Worm (Caenorhabditis elegans): ENCODE results near the gene snt-2.

Gene snt-2

DNA sequence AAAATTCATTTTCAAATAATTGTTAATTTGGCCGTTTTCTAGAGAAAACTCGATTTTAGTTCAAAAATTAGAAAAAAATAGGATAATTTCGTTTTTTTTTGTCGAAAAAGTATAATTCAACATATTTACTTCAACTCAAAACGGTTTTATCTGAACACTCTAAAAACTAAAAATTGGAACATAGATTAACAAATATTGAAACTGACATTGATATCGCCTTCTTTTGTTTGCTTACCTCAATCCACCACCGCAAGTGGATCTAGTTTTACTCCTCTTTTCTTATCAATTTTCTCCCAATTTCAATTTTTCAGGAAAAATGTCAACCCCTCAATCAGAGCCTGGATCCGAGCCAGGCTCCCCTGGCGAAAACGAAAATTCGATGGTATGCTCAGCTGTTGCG is 28.6 kb downstream of the snt-2 start, which contains the start of gene ptl-1:
Gene ptl-1, plus strand, starts transcription at position 301 of the 400 bp plus-strand sequence.
- no peak for TF ChIP-seq cog-1 (tag; optimal IDR thresholded peaks at IDR 0.05)
- TF ChIP-seq flt-1 (GFP tag; IDR thresholded peaks at IDR 0.05): no peak
- TF ChIP-seq med-1 (GFP tag; optimal IDR thresholded peaks at IDR 0.05; ENCODE audit: insufficient read depth): no peak

DNA sequence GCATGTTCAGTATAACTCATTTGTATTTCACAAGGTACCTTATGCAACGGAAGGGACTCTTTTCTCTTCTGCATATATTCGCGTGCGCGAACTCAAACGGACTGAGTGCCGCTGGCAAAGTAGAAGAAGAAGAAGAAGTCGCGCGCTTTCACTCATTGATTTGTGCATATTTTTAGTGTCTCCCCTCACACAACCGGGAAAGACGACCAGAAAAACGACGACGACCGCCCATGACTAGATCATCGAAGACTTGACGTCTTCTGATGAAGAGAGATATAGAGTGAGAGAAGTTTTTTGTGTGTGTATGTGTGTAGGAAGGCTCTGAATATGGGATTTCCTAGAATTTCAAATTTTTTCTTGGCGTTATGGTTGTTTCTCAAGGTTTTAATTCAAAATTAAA is 29.1 kb downstream of the snt-2 start:
- TF ChIP-seq med-1 (GFP tag; optimal IDR thresholded peaks at IDR 0.05; ENCODE audit: insufficient read depth) (no peak), klf-2 (GFP tag; conservative IDR thresholded peaks at IDR 0.05) (no peak), flt-1 (GFP tag; IDR thresholded peaks at IDR 0.05) (no peak), cog-1 (tag; optimal IDR thresholded peaks at IDR 0.05) (no peak), ztf-29 (GFP tag; IDR thresholded peaks at IDR 0.05) (no peak), T22C8.4 (GFP tag; IDR thresholded peaks at IDR 0.05) (no peak), ztf-23 (GFP tag; IDR thresholded peaks at IDR 0.05) (no peak), ref-1 (GFP tag; conservative IDR thresholded peaks at IDR 0.05) (no peak), tab-1 (GFP tag; IDR thresholded peaks at IDR 0.05) (no peak)

DNA sequence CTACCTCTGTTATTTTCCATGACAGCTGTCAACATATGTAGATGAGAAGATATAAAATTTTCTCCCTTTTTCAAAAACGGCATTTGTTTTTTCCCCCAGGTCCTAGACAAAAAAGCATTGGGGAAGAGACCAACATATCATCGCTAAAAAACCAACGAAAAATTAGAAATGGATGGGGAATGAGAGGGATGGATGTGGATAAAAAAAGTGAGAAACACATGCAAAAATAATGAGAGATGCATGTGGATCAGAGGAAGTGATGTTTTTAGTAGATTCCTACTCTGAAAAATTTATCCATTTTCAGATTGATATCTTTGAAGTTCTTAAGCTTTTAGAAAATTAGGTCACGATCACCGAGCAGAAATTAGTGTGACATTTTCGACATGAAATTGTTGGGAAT is 31.0 kb downstream of the snt-2 start:
- TF ChIP-seq ref-1 (GFP tag; conservative IDR thresholded peaks at IDR 0.05) (no peak), tab-1 (GFP tag; IDR thresholded peaks at IDR 0.05) (no peak), T22C8.4 (GFP tag; IDR thresholded peaks at IDR 0.05) (no peak), ztf-23 (GFP tag; IDR thresholded peaks at IDR 0.05) (no peak), ztf-29 (GFP tag; IDR thresholded peaks at IDR 0.05) (no peak), cog-1 (tag; optimal IDR thresholded peaks at IDR 0.05) (no peak), med-1 (GFP tag; optimal IDR thresholded peaks at IDR 0.05; ENCODE audit: insufficient read depth) (no peak), klf-2 (GFP tag; conservative IDR thresholded peaks at IDR 0.05) (no peak), flt-1 (GFP tag; IDR thresholded peaks at IDR 0.05) (no peak)

DNA sequence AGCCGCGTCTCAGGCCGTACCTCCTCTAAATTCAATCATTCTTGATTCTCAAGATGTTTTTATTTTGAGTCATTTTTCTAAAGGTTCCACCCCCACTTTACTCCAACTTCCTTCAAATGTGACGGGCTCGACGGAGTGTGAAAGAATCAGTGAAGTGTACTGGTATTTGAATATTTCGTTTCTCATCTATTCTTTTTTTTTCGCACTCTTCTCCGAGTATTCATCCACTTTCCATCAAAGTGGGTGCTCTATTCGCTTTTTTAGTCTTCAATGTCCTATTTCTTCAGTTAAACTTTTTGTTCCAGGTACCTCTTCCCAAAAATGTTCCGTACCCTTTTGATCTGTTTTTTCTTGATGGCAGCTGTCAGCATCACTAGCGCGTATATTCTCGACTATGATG is 32.1 kb downstream of the snt-2 start, which contains the start of gene nlp-52:
Gene nlp-52, plus strand, starts transcription at position 301 of the 400 bp plus-strand sequence.
- TF ChIP-seq klf-2 (GFP tag; conservative IDR thresholded peaks at IDR 0.05): no peak

DNA sequence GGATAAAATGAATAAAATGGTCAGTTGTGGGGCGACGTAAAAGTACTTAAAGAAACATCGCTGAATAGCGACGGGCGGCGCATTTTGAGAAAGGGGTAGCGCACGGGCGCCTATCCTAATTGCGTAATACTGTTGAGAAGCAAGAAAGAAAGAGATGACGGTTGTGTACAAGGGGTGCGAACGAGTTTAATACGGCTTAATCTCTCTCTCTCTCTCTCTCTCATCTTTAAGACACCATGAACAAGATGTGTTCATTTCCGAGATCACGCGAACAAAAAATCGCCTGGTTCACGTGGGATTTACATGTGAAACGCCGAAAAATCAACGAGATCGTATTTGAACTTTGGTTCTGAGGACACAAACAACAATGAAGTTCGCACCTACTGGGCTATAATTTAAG is 33.9 kb downstream of the snt-2 start:
- no peak for TF ChIP-seq ref-1 (GFP tag; conservative IDR thresholded peaks at IDR 0.05)
- TF ChIP-seq flt-1 (GFP tag; IDR thresholded peaks at IDR 0.05): no peak
- no peak for TF ChIP-seq ztf-29 (GFP tag; IDR thresholded peaks at IDR 0.05)
- no peak for TF ChIP-seq klf-2 (GFP tag; conservative IDR thresholded peaks at IDR 0.05)
- no peak for TF ChIP-seq tab-1 (GFP tag; IDR thresholded peaks at IDR 0.05)
- no peak for TF ChIP-seq med-1 (GFP tag; optimal IDR thresholded peaks at IDR 0.05; ENCODE audit: insufficient read depth)
- no peak for TF ChIP-seq ztf-23 (GFP tag; IDR thresholded peaks at IDR 0.05)
- TF ChIP-seq cog-1 (tag; optimal IDR thresholded peaks at IDR 0.05): no peak
- no peak for TF ChIP-seq T22C8.4 (GFP tag; IDR thresholded peaks at IDR 0.05)

DNA sequence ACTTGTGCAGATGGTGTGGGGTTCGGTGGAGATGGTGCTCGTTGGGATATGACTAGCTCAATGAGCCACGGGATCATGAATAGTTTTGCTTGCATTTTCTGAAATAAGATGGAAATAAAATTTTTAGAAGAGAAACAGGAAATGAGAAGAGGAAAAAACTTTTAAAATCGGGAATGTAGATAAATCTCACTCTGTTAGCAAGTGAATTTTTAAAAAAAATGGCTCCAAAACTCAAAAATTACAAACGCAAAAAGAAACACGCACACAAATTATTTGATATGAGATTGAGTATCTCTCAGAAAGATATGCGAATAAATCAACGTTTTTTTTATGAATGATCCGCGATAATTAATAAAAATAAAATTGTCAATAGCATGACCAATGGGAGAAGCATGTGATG is 35.6 kb downstream of the snt-2 start, which contains the start of gene T17H7.7:
Gene T17H7.7, minus strand, starts transcription at position 101 of the 400 bp plus-strand sequence.
- TF ChIP-seq ref-1 (GFP tag; conservative IDR thresholded peaks at IDR 0.05): no peak
- no peak for TF ChIP-seq med-1 (GFP tag; optimal IDR thresholded peaks at IDR 0.05; ENCODE audit: insufficient read depth)
- TF ChIP-seq tab-1 (GFP tag; IDR thresholded peaks at IDR 0.05): no peak
- TF ChIP-seq ztf-23 (GFP tag; IDR thresholded peaks at IDR 0.05): no peak
- no peak for TF ChIP-seq ztf-29 (GFP tag; IDR thresholded peaks at IDR 0.05)
- TF ChIP-seq T22C8.4 (GFP tag; IDR thresholded peaks at IDR 0.05): no peak
- TF ChIP-seq flt-1 (GFP tag; IDR thresholded peaks at IDR 0.05): no peak
- no peak for TF ChIP-seq cog-1 (tag; optimal IDR thresholded peaks at IDR 0.05)
- no peak for TF ChIP-seq klf-2 (GFP tag; conservative IDR thresholded peaks at IDR 0.05)

DNA sequence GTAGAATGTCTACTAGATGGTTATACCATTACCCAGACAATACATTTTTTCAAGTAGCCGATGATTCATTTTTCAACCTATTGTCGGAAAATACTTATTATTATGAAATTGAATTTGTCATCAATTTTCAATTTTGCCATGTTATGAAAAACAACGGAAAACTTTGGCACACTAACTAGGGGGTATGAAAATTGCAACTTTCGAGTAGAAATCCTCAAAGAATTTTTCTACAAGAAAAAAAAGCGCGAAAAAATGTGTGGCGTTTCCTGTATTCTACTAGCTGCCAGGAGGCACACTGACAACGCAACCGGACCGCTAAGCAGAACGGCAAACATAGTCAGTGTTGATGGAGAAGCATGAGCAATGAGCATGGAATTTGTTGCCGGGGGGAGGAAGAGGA is 39.2 kb downstream of the snt-2 start:
- no peak for TF ChIP-seq tab-1 (GFP tag; IDR thresholded peaks at IDR 0.05)
- no peak for TF ChIP-seq ztf-23 (GFP tag; IDR thresholded peaks at IDR 0.05)
- no peak for TF ChIP-seq T22C8.4 (GFP tag; IDR thresholded peaks at IDR 0.05)
- TF ChIP-seq ztf-29 (GFP tag; IDR thresholded peaks at IDR 0.05): no peak
- TF ChIP-seq flt-1 (GFP tag; IDR thresholded peaks at IDR 0.05): no peak
- TF ChIP-seq klf-2 (GFP tag; conservative IDR thresholded peaks at IDR 0.05): no peak
- no peak for TF ChIP-seq cog-1 (tag; optimal IDR thresholded peaks at IDR 0.05)
- no peak for TF ChIP-seq med-1 (GFP tag; optimal IDR thresholded peaks at IDR 0.05; ENCODE audit: insufficient read depth)
- TF ChIP-seq ref-1 (GFP tag; conservative IDR thresholded peaks at IDR 0.05): no peak

DNA sequence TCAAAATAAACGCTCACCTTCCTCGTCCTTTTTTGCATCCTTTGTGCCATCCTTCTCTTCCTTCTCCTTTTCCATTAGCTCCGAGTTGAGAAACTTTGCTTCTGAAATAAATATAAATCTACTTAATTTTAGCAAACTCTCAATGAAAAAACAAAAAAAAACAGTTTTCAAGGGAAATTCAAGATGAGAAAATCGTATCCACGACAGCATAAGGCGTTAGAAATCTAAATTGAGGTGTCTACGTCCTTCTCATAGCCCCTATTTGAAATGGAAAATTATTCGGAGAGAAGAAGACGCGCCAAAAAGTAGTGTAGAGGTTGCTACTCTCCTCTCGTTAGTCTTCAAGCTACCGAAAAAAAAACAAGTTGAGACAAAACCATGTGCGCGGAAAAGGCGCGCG is 41.2 kb downstream of the snt-2 start, which contains the start of gene pat-12:
Gene pat-12, minus strand, starts transcription at position 101 of the 400 bp plus-strand sequence.
- TF ChIP-seq ztf-29 (GFP tag; IDR thresholded peaks at IDR 0.05): no peak
- TF ChIP-seq flt-1 (GFP tag; IDR thresholded peaks at IDR 0.05): no peak
- no peak for TF ChIP-seq klf-2 (GFP tag; conservative IDR thresholded peaks at IDR 0.05)
- no peak for TF ChIP-seq med-1 (GFP tag; optimal IDR thresholded peaks at IDR 0.05; ENCODE audit: insufficient read depth)

DNA sequence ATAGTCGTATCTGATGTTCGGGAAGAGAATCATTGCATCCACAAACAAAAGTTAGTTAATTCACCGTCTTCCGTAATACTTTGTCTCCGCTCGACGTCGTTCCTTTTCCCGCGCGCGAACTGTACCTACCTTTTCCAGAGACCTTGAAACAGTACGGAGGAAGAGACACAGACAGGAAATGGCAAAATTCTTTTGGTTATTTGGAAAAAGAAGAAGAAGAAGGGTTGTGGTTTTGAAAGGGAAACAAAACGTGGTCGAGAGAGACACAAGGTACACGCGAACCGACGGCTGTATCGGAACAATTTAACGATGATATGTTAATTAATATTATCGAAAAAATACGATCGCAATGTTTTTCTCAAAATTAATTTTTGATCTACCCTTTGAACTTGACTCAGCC is 43.5 kb downstream of the snt-2 start:
- TF ChIP-seq ztf-23 (GFP tag; IDR thresholded peaks at IDR 0.05): no peak
- no peak for TF ChIP-seq T22C8.4 (GFP tag; IDR thresholded peaks at IDR 0.05)
- TF ChIP-seq klf-2 (GFP tag; conservative IDR thresholded peaks at IDR 0.05): no peak
- TF ChIP-seq ref-1 (GFP tag; conservative IDR thresholded peaks at IDR 0.05): no peak
- TF ChIP-seq ztf-29 (GFP tag; IDR thresholded peaks at IDR 0.05): no peak
- TF ChIP-seq tab-1 (GFP tag; IDR thresholded peaks at IDR 0.05): no peak
- no peak for TF ChIP-seq med-1 (GFP tag; optimal IDR thresholded peaks at IDR 0.05; ENCODE audit: insufficient read depth)
- no peak for TF ChIP-seq cog-1 (tag; optimal IDR thresholded peaks at IDR 0.05)
- TF ChIP-seq flt-1 (GFP tag; IDR thresholded peaks at IDR 0.05): no peak

DNA sequence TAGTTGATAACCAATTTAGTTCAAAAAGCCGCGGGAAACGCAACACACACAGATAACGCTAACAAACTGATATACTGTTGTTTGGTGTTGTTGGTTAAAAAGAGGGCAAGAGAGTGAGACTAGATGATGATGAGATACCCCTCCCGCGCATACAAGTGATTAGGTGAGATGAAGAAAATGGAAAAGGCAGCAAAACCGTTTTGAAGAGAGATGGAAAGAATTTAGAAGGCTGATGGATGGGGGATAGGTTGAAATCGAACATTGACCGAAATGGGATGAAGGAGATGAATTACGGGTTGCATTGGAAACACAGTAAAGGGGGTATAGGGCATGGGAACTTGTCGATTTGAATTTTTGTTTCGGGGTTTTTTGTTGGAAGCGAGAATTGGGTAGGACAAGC is 44.8 kb downstream of the snt-2 start:
- TF ChIP-seq tab-1 (GFP tag; IDR thresholded peaks at IDR 0.05): no peak
- TF ChIP-seq T22C8.4 (GFP tag; IDR thresholded peaks at IDR 0.05): no peak
- no peak for TF ChIP-seq ztf-29 (GFP tag; IDR thresholded peaks at IDR 0.05)
- no peak for TF ChIP-seq flt-1 (GFP tag; IDR thresholded peaks at IDR 0.05)

DNA sequence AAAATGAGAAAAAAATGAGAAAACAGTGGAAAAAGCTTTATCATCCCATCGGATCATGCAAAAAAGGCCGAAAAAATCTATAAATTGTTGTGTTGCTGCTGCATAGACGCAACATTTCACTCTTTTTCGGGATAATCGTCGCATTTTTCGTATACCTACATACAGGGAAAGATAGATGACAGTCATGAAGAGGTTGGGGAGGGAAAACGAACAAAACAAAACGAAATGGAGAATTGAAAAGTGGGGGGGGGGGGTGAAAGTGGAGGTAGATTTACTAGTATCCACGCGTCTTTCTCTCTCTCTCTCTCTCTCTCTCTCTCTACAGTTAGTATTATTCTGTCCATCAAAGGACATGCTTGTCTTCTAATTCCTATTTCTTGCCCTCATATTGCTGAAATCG is 49.1 kb downstream of the snt-2 start:
- no peak for TF ChIP-seq ztf-29 (GFP tag; IDR thresholded peaks at IDR 0.05)
- no peak for TF ChIP-seq T22C8.4 (GFP tag; IDR thresholded peaks at IDR 0.05)
- no peak for TF ChIP-seq klf-2 (GFP tag; conservative IDR thresholded peaks at IDR 0.05)
- no peak for TF ChIP-seq tab-1 (GFP tag; IDR thresholded peaks at IDR 0.05)
- no peak for TF ChIP-seq ref-1 (GFP tag; conservative IDR thresholded peaks at IDR 0.05)
- TF ChIP-seq flt-1 (GFP tag; IDR thresholded peaks at IDR 0.05): no peak
- TF ChIP-seq ztf-23 (GFP tag; IDR thresholded peaks at IDR 0.05): no peak
- TF ChIP-seq cog-1 (tag; optimal IDR thresholded peaks at IDR 0.05): no peak
- no peak for TF ChIP-seq med-1 (GFP tag; optimal IDR thresholded peaks at IDR 0.05; ENCODE audit: insufficient read depth)
